Worm (Caenorhabditis elegans) whole organism, midembryonic: ENCODE measurements around the gene srh-212.

Experiments used
- T22C8.4 ChIP-seq: fragments of 200-800 bp; sonication (Bioruptor generic); IDR thresholded peaks from 2 replicates; pipeline ENCODE4 v1.3.6; 2022; ENCODE audit warnings: missing genetic modification characterization, missing compliant biosample characterization
- cog-1 ChIP-seq: sonication (generic microtip); optimal IDR thresholded peaks from 2 replicates; lab custom pipeline; 2016; ENCODE audit warnings: missing genetic modification characterization, missing compliant biosample characterization
- flt-1 ChIP-seq: fragments of 200-800 bp; sonication (Bioruptor generic); IDR thresholded peaks from 2 replicates; pipeline ENCODE4 v1.3.6; 2022; ENCODE audit warnings: missing genetic modification characterization, missing compliant biosample characterization
- klf-2 ChIP-seq: fragments of 200-800 bp; sonication (Bioruptor generic); conservative IDR thresholded peaks from 2 replicates; pipeline ENCODE4 v1.3.6; 2022; ENCODE audit warnings: missing genetic modification reagents, missing genetic modification characterization, missing compliant biosample characterization
- med-1 ChIP-seq: sonication (generic microtip); optimal IDR thresholded peaks from 2 replicates; lab custom pipeline; 2017; ENCODE audit warnings: missing genetic modification characterization, mild to moderate bottlenecking, missing compliant biosample characterization, antibody characterized with exemption, missing genetic modification reagents; ENCODE audit not compliant: insufficient read depth
- ref-1 ChIP-seq: fragments of 200-800 bp; sonication (Bioruptor generic); conservative IDR thresholded peaks from 2 replicates; pipeline ENCODE4 v1.3.6; 2022; ENCODE audit warnings: missing genetic modification reagents, missing genetic modification characterization, missing compliant biosample characterization
- tab-1 ChIP-seq: fragments of 200-800 bp; sonication (Bioruptor generic); IDR thresholded peaks from 2 replicates; pipeline ENCODE4 v1.3.6; 2022; ENCODE audit warnings: missing genetic modification characterization, missing compliant biosample characterization
- ztf-23 ChIP-seq: fragments of 200-800 bp; sonication (Bioruptor generic); IDR thresholded peaks from 2 replicates; pipeline ENCODE4 v1.3.6; 2022; ENCODE audit warnings: missing genetic modification reagents, missing genetic modification characterization, missing compliant biosample characterization
- ztf-29 ChIP-seq: fragments of 200-800 bp; sonication (Bioruptor generic); IDR thresholded peaks from 2 replicates; pipeline ENCODE4 v1.3.6; 2022; ENCODE audit warnings: missing genetic modification reagents, missing genetic modification characterization, missing compliant biosample characterization

The srh-212 gene

ce11 chrV:3555986-3556385 lies 41.0 kb downstream of the srh-212 start, which contains the start of gene grl-30:
Gene grl-30 (plus strand): TSS chrV:3556286.
- no peak for TF ChIP-seq ztf-29
- TF ChIP-seq flt-1 (GFP tag; lab: Robert Waterston, UW), result no peak
- no peak for TF ChIP-seq ztf-23 (GFP tag; lab: Robert Waterston, UW)
- no peak for TF ChIP-seq T22C8.4 (GFP tag; lab: Robert Waterston, UW)
- no peak for TF ChIP-seq ref-1 (GFP tag; lab: Robert Waterston, UW)
- no peak for TF ChIP-seq cog-1 (tag; lab: Kevin White, UChicago)
- no peak for TF ChIP-seq klf-2 (GFP tag; lab: Robert Waterston, UW)
- TF ChIP-seq med-1 (GFP tag; lab: Kevin White, UChicago), result no peak
- TF ChIP-seq tab-1 (GFP tag; lab: Robert Waterston, UW), result no peak

- no peak for TF ChIP-seq med-1 (GFP tag; lab: Kevin White, UChicago)
- 0 out of 2 replicates have a peak, but pooled peaks have one; percentile 19 for TF ChIP-seq ztf-23 (GFP tag; lab: Robert Waterston, UW)
Observed at ce11 chrV:3554869-3555268, 42.1 kb downstream of the srh-212 start, which contains the start of gene grl-29. Gene grl-29 (minus strand): TSS chrV:3555236.

ce11 chrV:3552740-3553469 lies 44.0 kb downstream of the srh-212 start, which contains the start of gene T24A6.20:
Gene T24A6.20 (plus strand): TSS chrV:3553134.
- TF ChIP-seq med-1 (GFP tag; lab: Kevin White, UChicago), result no peak
- TF ChIP-seq flt-1 (GFP tag; lab: Robert Waterston, UW), result no peak
- no peak for TF ChIP-seq ztf-23 (GFP tag; lab: Robert Waterston, UW)
- TF ChIP-seq tab-1 (GFP tag; lab: Robert Waterston, UW), result no peak
- no peak for TF ChIP-seq klf-2 (GFP tag; lab: Robert Waterston, UW)
- TF ChIP-seq ref-1 (GFP tag; lab: Robert Waterston, UW), result no peak
- no peak for TF ChIP-seq cog-1 (tag; lab: Kevin White, UChicago)
- TF ChIP-seq T22C8.4 (GFP tag; lab: Robert Waterston, UW), result no peak
- no peak for TF ChIP-seq ztf-29

- TF ChIP-seq T22C8.4 (GFP tag; lab: Robert Waterston, UW), result no peak
- no peak for TF ChIP-seq ref-1 (GFP tag; lab: Robert Waterston, UW)
- TF ChIP-seq ztf-23 (GFP tag; lab: Robert Waterston, UW), result no peak
- TF ChIP-seq ztf-29, result no peak
- no peak for TF ChIP-seq flt-1 (GFP tag; lab: Robert Waterston, UW)
- TF ChIP-seq klf-2 (GFP tag; lab: Robert Waterston, UW), result no peak
- TF ChIP-seq med-1 (GFP tag; lab: Kevin White, UChicago), result no peak
- no peak for TF ChIP-seq cog-1 (tag; lab: Kevin White, UChicago)
- no peak for TF ChIP-seq tab-1 (GFP tag; lab: Robert Waterston, UW)
Observed at ce11 chrV:3551765-3552164, 45.2 kb downstream of the srh-212 start, which contains the start of gene grl-28. Gene grl-28 (minus strand): TSS chrV:3551865.

- TF ChIP-seq med-1 (GFP tag; lab: Kevin White, UChicago) (no peak), cog-1 (tag; lab: Kevin White, UChicago) (no peak), ztf-29 (no peak), ref-1 (GFP tag; lab: Robert Waterston, UW) (no peak), T22C8.4 (GFP tag; lab: Robert Waterston, UW) (no peak), klf-2 (GFP tag; lab: Robert Waterston, UW) (no peak), tab-1 (GFP tag; lab: Robert Waterston, UW) (no peak), flt-1 (GFP tag; lab: Robert Waterston, UW) (no peak)
Observed at ce11 chrV:3549553-3549952, 47.4 kb downstream of the srh-212 start, which contains the start of gene sri-21. Gene sri-21 (plus strand): TSS chrV:3549853.

ce11 chrV:3548798-3549197 lies 48.2 kb downstream of the srh-212 start, which contains the start of gene srw-130:
Gene srw-130 (minus strand): TSS chrV:3548898.
- TF ChIP-seq T22C8.4 (GFP tag; lab: Robert Waterston, UW) (no peak), med-1 (GFP tag; lab: Kevin White, UChicago) (no peak), flt-1 (GFP tag; lab: Robert Waterston, UW) (no peak), klf-2 (GFP tag; lab: Robert Waterston, UW) (no peak), ztf-23 (GFP tag; lab: Robert Waterston, UW) (no peak), tab-1 (GFP tag; lab: Robert Waterston, UW) (no peak), ztf-29 (no peak), cog-1 (tag; lab: Kevin White, UChicago) (no peak), ref-1 (GFP tag; lab: Robert Waterston, UW) (no peak)

- TF ChIP-seq ztf-23 (GFP tag; lab: Robert Waterston, UW) (no peak), flt-1 (GFP tag; lab: Robert Waterston, UW) (no peak), tab-1 (GFP tag; lab: Robert Waterston, UW) (no peak)
Observed at ce11 chrV:3546517-3546916, 50.4 kb downstream of the srh-212 start, which contains the start of gene srbc-68. Gene srbc-68 (minus strand): TSS chrV:3546617.
